Worm (Caenorhabditis elegans): ENCODE results near the gene C50D2.2.

DNA sequence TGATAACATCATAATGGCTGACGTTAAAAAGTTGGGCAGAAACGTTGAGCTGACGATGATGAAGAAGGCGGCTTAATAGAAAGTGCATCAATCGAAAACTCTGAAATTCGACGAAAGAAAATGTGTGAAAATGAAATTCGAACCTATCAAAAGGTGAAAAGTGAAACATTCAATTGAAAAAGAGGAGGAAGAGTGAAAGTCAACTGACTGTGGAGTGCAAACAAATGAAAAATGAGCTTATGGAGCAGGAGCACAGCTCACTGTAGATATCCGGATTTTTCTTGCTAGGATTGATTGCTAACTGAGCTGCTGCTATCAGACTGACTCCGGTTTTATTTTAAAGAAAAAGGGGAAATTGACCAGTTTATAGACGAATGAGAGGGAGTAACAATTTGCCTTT lies 12.2 kb downstream of the C50D2.2 start, which contains the start of gene K10B4.3:
- no peak for TF ChIP-seq dsc-1 (tag; optimal IDR thresholded peaks at IDR 0.05)
- TF ChIP-seq snpc-4 (tag; optimal IDR thresholded peaks at IDR 0.05) = no peak
- TF ChIP-seq ceh-82 (tag; optimal IDR thresholded peaks at IDR 0.05) = no peak
- TF ChIP-seq lir-3 (tag; optimal IDR thresholded peaks at IDR 0.05; ENCODE audit: poor library complexity) = no peak
- TF ChIP-seq irx-1 (tag; optimal IDR thresholded peaks at IDR 0.05) = no peak

Data from whole organism, L1 larva.